Fruit fly (Drosophila melanogaster): ENCODE results near the gene His3.3A.
A peak's percentile ranks its signal among the peaks of the same experiment; 100 is the strongest.

His3.3A gene

dm6 chr2L:5054953-5055352, at the start of gene His3.3A, which contains the start of gene CG14036:
TSS of gene His3.3A (plus strand) at chr2L:5055058.
TSS of gene CG14036 (minus strand) at chr2L:5055016.
- TF ChIP-seq CG6792 (GFP tag; optimal IDR thresholded peaks at IDR 0.05) (no peak), ss (GFP tag; optimal IDR thresholded peaks at IDR 0.05) (no peak), Sox15 (GFP tag; optimal IDR thresholded peaks at IDR 0.05) (no peak), CG16779 (tag; optimal IDR thresholded peaks at IDR 0.05) (no peak), esn (GFP tag; optimal IDR thresholded peaks at IDR 0.05) (peak; percentile 31), CG6163 (GFP tag; IDR thresholded peaks at IDR 0.05) (no peak), CG34406 (GFP tag; optimal IDR thresholded peaks at IDR 0.05) (no peak), CG7368 (GFP tag; optimal IDR thresholded peaks at IDR 0.05) (no peak), CG6808 (GFP tag; optimal IDR thresholded peaks at IDR 0.05) (no peak), vri (GFP tag; optimal IDR thresholded peaks at IDR 0.05) (no peak), Blimp-1 (GFP tag; optimal IDR thresholded peaks at IDR 0.05) (no peak), dsx (GFP tag; optimal IDR thresholded peaks at IDR 0.05; ENCODE audit: poor library complexity, severe bottlenecking) (no peak), fd85E (GFP tag; optimal IDR thresholded peaks at IDR 0.05) (no peak), CG8632 (GFP tag; optimal IDR thresholded peaks at IDR 0.05) (no peak), fkh (GFP tag; optimal IDR thresholded peaks at IDR 0.05) (peak; percentile 92), fd59A (GFP tag; optimal IDR thresholded peaks at IDR 0.05) (no peak), Eip93F (GFP tag; optimal IDR thresholded peaks at IDR 0.05) (no peak), cyc (GFP tag; optimal IDR thresholded peaks at IDR 0.05) (no peak), Sox102F (GFP tag; optimal IDR thresholded peaks at IDR 0.05) (no peak), Eip78C (GFP tag) (peak; percentile 60), CG8319 (GFP tag; optimal IDR thresholded peaks at IDR 0.05) (no peak), CG1621 (tag; optimal IDR thresholded peaks at IDR 0.05) (peak; percentile 30), CG4318 (GFP tag; optimal IDR thresholded peaks at IDR 0.05) (no peak), Hr38 (GFP tag; optimal IDR thresholded peaks at IDR 0.05) (no peak), achi (GFP tag; optimal IDR thresholded peaks at IDR 0.05) (peak; percentile 49), CG6854 (GFP tag; optimal IDR thresholded peaks at IDR 0.05) (no peak), Lpt (GFP tag; optimal IDR thresholded peaks at IDR 0.05) (no peak), salr (GFP tag; optimal IDR thresholded peaks at IDR 0.05) (no peak), Sox14 (GFP tag; optimal IDR thresholded peaks at IDR 0.05) (peak; percentile 0), Hr39 (GFP tag; optimal IDR thresholded peaks at IDR 0.05) (no peak), topi (GFP tag; optimal IDR thresholded peaks at IDR 0.05) (no peak), svp (GFP tag) (peak; percentile 6), Hr4 (GFP tag; optimal IDR thresholded peaks at IDR 0.05) (no peak), Eip75B (GFP tag; optimal IDR thresholded peaks at IDR 0.05) (no peak), Ets21C (GFP tag; optimal IDR thresholded peaks at IDR 0.05) (no peak), CG10669 (GFP tag; optimal IDR thresholded peaks at IDR 0.05) (no peak)

dm6 chr2L:5005464-5005764, 49.4 kb upstream of the His3.3A start:
- TF ChIP-seq CG6854 (GFP tag; optimal IDR thresholded peaks at IDR 0.05) (no peak), eg (GFP tag; IDR thresholded peaks at IDR 0.05) (no peak), CG6276 (GFP tag; optimal IDR thresholded peaks at IDR 0.05) (no peak), achi (GFP tag; optimal IDR thresholded peaks at IDR 0.05) (no peak), CG6163 (GFP tag; IDR thresholded peaks at IDR 0.05) (no peak)

- TF ChIP-seq CG15336 (GFP tag; IDR thresholded peaks at IDR 0.05), result no peak
- peak; percentile 70 for TF ChIP-seq Eip78C (GFP tag)
- peak; percentile 70 for TF ChIP-seq svp (GFP tag)
- peak; percentile 10 for TF ChIP-seq vri (GFP tag; optimal IDR thresholded peaks at IDR 0.05)
These were observed 48.5 kb upstream of the His3.3A start for dm6 chr2L:5006323-5006722.
